Fruit fly (Drosophila melanogaster) whole organism, embryonic: Measurements from ENCODE around the gene L2HGDH.

Experiments
- Aef1 ChIP-seq: fragments of 200-800 bp; sonication (Bioruptor generic); IDR thresholded peaks from 3 replicates; pipeline ENCODE4 v1.3.6; 2022; ENCODE audit warnings: missing biosample characterization, missing genetic modification characterization
- Antp ChIP-seq: fragments of 200-800 bp; sonication (Bioruptor generic); optimal IDR thresholded peaks from 3 replicates; lab custom pipeline; 2016; ENCODE audit warnings: missing biosample characterization, missing genetic modification characterization
- Atf-2 ChIP-seq: fragments of 200-800 bp; sonication (Bioruptor generic); optimal IDR thresholded peaks from 2 replicates; lab custom pipeline; 2016; ENCODE audit warnings: missing biosample characterization, missing genetic modification characterization
- Atf3 ChIP-seq: fragments of 200-800 bp; sonication (Bioruptor generic); optimal IDR thresholded peaks from 3 replicates; lab custom pipeline; 2016; ENCODE audit warnings: missing biosample characterization, missing genetic modification characterization
- Bdp1 ChIP-seq: fragments of 200-800 bp; sonication (Bioruptor generic); optimal IDR thresholded peaks from 3 replicates; lab custom pipeline; 2016; ENCODE audit warnings: missing biosample characterization, missing genetic modification characterization
- CG10209 ChIP-seq: fragments of 200-800 bp; sonication (Bioruptor generic); optimal IDR thresholded peaks from 3 replicates; lab custom pipeline; 2017; ENCODE audit warnings: missing biosample characterization, mild to moderate bottlenecking, missing genetic modification characterization, missing genetic modification reagents
- CG10267 ChIP-seq: fragments of 200-800 bp; sonication (Bioruptor generic); optimal IDR thresholded peaks from 2 replicates; lab custom pipeline; 2018; ENCODE audit warnings: missing biosample characterization, mild to moderate bottlenecking, missing genetic modification characterization, moderate library complexity
- CG10274 ChIP-seq: fragments of 200-800 bp; sonication (Bioruptor generic); optimal IDR thresholded peaks from 3 replicates; lab custom pipeline; 2017; ENCODE audit warnings: missing biosample characterization, mild to moderate bottlenecking, missing genetic modification characterization
- CG10321 ChIP-seq: fragments of 200-800 bp; sonication (Bioruptor generic); IDR thresholded peaks from 2 replicates; pipeline ENCODE4 v1.3.6; 2022; ENCODE audit warnings: missing biosample characterization, missing genetic modification characterization
- CG10979 ChIP-seq: fragments of 200-800 bp; sonication (Bioruptor generic); optimal IDR thresholded peaks from 2 replicates; lab custom pipeline; 2018; ENCODE audit warnings: missing biosample characterization, mild to moderate bottlenecking, missing genetic modification characterization, moderate library complexity
- CG11398 ChIP-seq: fragments of 200-800 bp; sonication (Bioruptor generic); optimal IDR thresholded peaks from 2 replicates; lab custom pipeline; 2016; ENCODE audit warnings: missing biosample characterization, missing genetic modification characterization
- CG11456 ChIP-seq: fragments of 200-800 bp; sonication (Bioruptor generic); IDR thresholded peaks from 3 replicates; pipeline ENCODE4 v1.3.6; 2022; ENCODE audit warnings: missing biosample characterization, missing genetic modification characterization
- CG12104 ChIP-seq: fragments of 200-800 bp; sonication (Bioruptor generic); optimal IDR thresholded peaks from 3 replicates; lab custom pipeline; 2016; ENCODE audit warnings: missing biosample characterization, missing genetic modification characterization
- CG12299 ChIP-seq: fragments of 200-800 bp; sonication (Bioruptor generic); optimal IDR thresholded peaks from 2 replicates; lab custom pipeline; 2018; ENCODE audit warnings: missing biosample characterization, mild to moderate bottlenecking, missing genetic modification characterization
- CG14710 ChIP-seq: fragments of 200-800 bp; sonication (Bioruptor generic); optimal IDR thresholded peaks from 3 replicates; lab custom pipeline; 2019; ENCODE audit warnings: missing biosample characterization, mild to moderate bottlenecking, missing genetic modification characterization, moderate library complexity
- CG14965 ChIP-seq: fragments of 200-800 bp; sonication (Bioruptor generic); optimal IDR thresholded peaks from 2 replicates; lab custom pipeline; 2016; ENCODE audit warnings: missing biosample characterization, missing genetic modification characterization, borderline replicate concordance
- CG18764 ChIP-seq: fragments of 200-800 bp; sonication (Bioruptor generic); optimal IDR thresholded peaks from 3 replicates; lab custom pipeline; 2016; ENCODE audit warnings: missing biosample characterization, missing genetic modification characterization
- CG31365 ChIP-seq: fragments of 200-800 bp; sonication (Bioruptor generic); optimal IDR thresholded peaks from 2 replicates; lab custom pipeline; 2018; ENCODE audit warnings: missing biosample characterization, mild to moderate bottlenecking, missing genetic modification characterization
- CG33557 ChIP-seq: fragments of 200-800 bp; sonication (Bioruptor generic); optimal IDR thresholded peaks from 2 replicates; lab custom pipeline; 2019; ENCODE audit warnings: missing biosample characterization, mild to moderate bottlenecking, missing genetic modification characterization, moderate library complexity
- CG4730 ChIP-seq: fragments of 200-800 bp; sonication (Bioruptor generic); IDR thresholded peaks from 2 replicates; pipeline ENCODE4 v1.3.6; 2022; ENCODE audit warnings: missing biosample characterization, missing genetic modification characterization
- CG4820 ChIP-seq: fragments of 200-800 bp; sonication (Bioruptor generic); optimal IDR thresholded peaks from 3 replicates; lab custom pipeline; 2016; ENCODE audit warnings: missing biosample characterization, missing genetic modification characterization
- CG7839 ChIP-seq: fragments of 200-800 bp; sonication (Bioruptor generic); optimal IDR thresholded peaks from 3 replicates; lab custom pipeline; 2018; ENCODE audit warnings: missing biosample characterization, mild to moderate bottlenecking, missing genetic modification characterization, moderate library complexity
- CkIIα-i1 ChIP-seq: fragments of 200-800 bp; sonication (Bioruptor generic); IDR thresholded peaks from 2 replicates; pipeline ENCODE4 v1.3.6; 2022; ENCODE audit warnings: missing biosample characterization, missing genetic modification characterization
- HHEX ChIP-seq: fragments of 200-800 bp; sonication (Bioruptor generic); optimal IDR thresholded peaks from 3 replicates; lab custom pipeline; 2017; ENCODE audit warnings: missing biosample characterization, mild to moderate bottlenecking, missing genetic modification characterization, missing genetic modification reagents
- Myb ChIP-seq: fragments of 200-800 bp; sonication (Bioruptor generic); optimal IDR thresholded peaks from 2 replicates; lab custom pipeline; 2016; ENCODE audit warnings: missing biosample characterization, missing genetic modification characterization
- Neu2 ChIP-seq: fragments of 200-800 bp; sonication (Bioruptor generic); optimal IDR thresholded peaks from 3 replicates; lab custom pipeline; 2016; ENCODE audit warnings: missing biosample characterization, missing genetic modification characterization, borderline replicate concordance
- Pdp1 ChIP-seq, 2 experiments: fragments of 200-800 bp; sonication (Bioruptor generic); optimal IDR thresholded peaks; 3 replicates each; lab custom pipeline; 2016; ENCODE audit warnings: missing biosample characterization in 2 of 2, missing genetic modification characterization in 2 of 2, mild to moderate bottlenecking in 1 of 2, moderate library complexity in 1 of 2
- Rx ChIP-seq: fragments of 200-800 bp; sonication (Bioruptor generic); IDR thresholded peaks from 2 replicates; pipeline ENCODE4 v1.3.6; 2022; ENCODE audit warnings: missing biosample characterization, missing genetic modification characterization
- Stat92E ChIP-seq, 3 experiments: fragments of >200 bp in 2 of 3; fragments of 200-800 bp in 1 of 3; sonication (Bioruptor generic) in 1 of 3; optimal IDR thresholded peaks; 2 replicates each; lab custom pipeline; 2017 to 2019; ENCODE audit warnings: missing biosample characterization in 3 of 3, missing genetic modification characterization in 3 of 3, mild to moderate bottlenecking in 1 of 3, moderate library complexity in 1 of 3
- TFAM ChIP-seq: fragments of 200-800 bp; sonication (Bioruptor generic); optimal IDR thresholded peaks from 2 replicates; lab custom pipeline; 2017; ENCODE audit warnings: missing biosample characterization, missing genetic modification characterization, inconsistent platforms
- ase ChIP-seq: fragments of 200-800 bp; sonication (Bioruptor generic); IDR thresholded peaks from 3 replicates; pipeline ENCODE4 v1.3.6; 2022; ENCODE audit warnings: missing biosample characterization, missing genetic modification characterization
- bab2 ChIP-seq: fragments of 200-800 bp; sonication (Bioruptor generic); optimal IDR thresholded peaks from 2 replicates; lab custom pipeline; 2016; ENCODE audit warnings: missing biosample characterization, missing genetic modification characterization
- chn ChIP-seq: fragments of 200-800 bp; sonication (Bioruptor generic); optimal IDR thresholded peaks from 2 replicates; lab custom pipeline; 2016; ENCODE audit warnings: missing biosample characterization, missing genetic modification characterization
- crc ChIP-seq: fragments of 200-800 bp; sonication (Bioruptor generic); optimal IDR thresholded peaks from 2 replicates; lab custom pipeline; 2016; ENCODE audit warnings: missing biosample characterization, missing genetic modification characterization
- fd3F ChIP-seq: fragments of 200-800 bp; sonication (Bioruptor generic); optimal IDR thresholded peaks from 2 replicates; lab custom pipeline; 2018; ENCODE audit warnings: missing biosample characterization, mild to moderate bottlenecking, missing genetic modification characterization, moderate library complexity
- gfzf ChIP-seq: fragments of 200-800 bp; sonication (Bioruptor generic); optimal IDR thresholded peaks from 2 replicates; lab custom pipeline; 2016; ENCODE audit warnings: missing biosample characterization, mild to moderate bottlenecking, missing genetic modification characterization, moderate library complexity
- gsb-n ChIP-seq: fragments of 200-800 bp; sonication (Bioruptor generic); optimal IDR thresholded peaks from 3 replicates; lab custom pipeline; 2018; ENCODE audit warnings: missing biosample characterization, mild to moderate bottlenecking, missing genetic modification characterization
- hb ChIP-seq: fragments of 200-800 bp; sonication (Bioruptor generic); IDR thresholded peaks from 3 replicates; pipeline ENCODE4 v1.3.6; 2022; ENCODE audit warnings: missing biosample characterization, missing genetic modification characterization; ENCODE audit not compliant: partially characterized antibody
- hkb ChIP-seq, 2 experiments: fragments of 200-800 bp in 1 of 2; fragments of >200 bp in 1 of 2; sonication (Bioruptor generic) in 1 of 2; IDR thresholded peaks in 1 of 2; optimal IDR thresholded peaks in 1 of 2; 2 replicates each; pipeline versions ENCODE4 v1.3.6 to Lab custom; 2017 to 2022; ENCODE audit warnings: missing biosample characterization in 1 of 2, missing genetic modification characterization in 1 of 2
- hth ChIP-seq: fragments of >200 bp; optimal IDR thresholded peaks from 2 replicates; lab custom pipeline; 2017; ENCODE audit warnings: inconsistent platforms
- mam ChIP-seq: fragments of 200-800 bp; sonication (Bioruptor generic); optimal IDR thresholded peaks from 3 replicates; lab custom pipeline; 2016; ENCODE audit warnings: missing biosample characterization, missing genetic modification characterization
- psq ChIP-seq: fragments of 200-800 bp; sonication (Bioruptor generic); optimal IDR thresholded peaks from 2 replicates; lab custom pipeline; 2017; ENCODE audit warnings: missing biosample characterization, missing genetic modification characterization
- ro ChIP-seq: fragments of 200-800 bp; sonication (Bioruptor generic); IDR thresholded peaks from 2 replicates; pipeline ENCODE4 v1.3.6; 2022; ENCODE audit warnings: missing biosample characterization, missing genetic modification characterization
- row ChIP-seq: fragments of 200-800 bp; sonication (Bioruptor generic); IDR thresholded peaks from 3 replicates; pipeline ENCODE4 v1.3.6; 2022; ENCODE audit warnings: missing biosample characterization, missing genetic modification characterization
- shn ChIP-seq: fragments of 200-800 bp; sonication (Bioruptor generic); optimal IDR thresholded peaks from 3 replicates; lab custom pipeline; 2016; ENCODE audit warnings: missing biosample characterization, missing genetic modification characterization
- slbo ChIP-seq: fragments of 200-800 bp; sonication (Bioruptor generic); IDR thresholded peaks from 2 replicates; pipeline ENCODE4 v1.3.6; 2022; ENCODE audit warnings: missing biosample characterization, missing genetic modification characterization
- sr ChIP-seq: fragments of 200-800 bp; sonication (Bioruptor generic); IDR thresholded peaks from 3 replicates; pipeline ENCODE4 v1.3.6; 2022; ENCODE audit warnings: missing biosample characterization, missing genetic modification characterization
- tin ChIP-seq: fragments of 200-800 bp; sonication (Bioruptor generic); optimal IDR thresholded peaks from 3 replicates; lab custom pipeline; 2016; ENCODE audit warnings: missing biosample characterization, missing genetic modification characterization
- toy ChIP-seq: fragments of 200-800 bp; sonication (Bioruptor generic); IDR thresholded peaks from 2 replicates; pipeline ENCODE4 v1.3.6; 2022; ENCODE audit warnings: missing biosample characterization, missing genetic modification characterization
- yki ChIP-seq: fragments of >200 bp; optimal IDR thresholded peaks from 3 replicates; lab custom pipeline; 2018
- zen2 ChIP-seq: fragments of 200-800 bp; sonication (Bioruptor generic); IDR thresholded peaks from 3 replicates; pipeline ENCODE4 v1.3.6; 2022; ENCODE audit warnings: missing biosample characterization, missing genetic modification characterization; ENCODE audit not compliant: partially characterized antibody

Gene L2HGDH

dm6 chr2L:19009130-19009529 is 34.9 kb upstream of the L2HGDH start, which contains the start of gene RpL30 (continued):
- TF ChIP-seq Bdp1 (GFP tag; lab: Kevin White, UChicago) (peak; percentile 75), HHEX (GFP tag; lab: Kevin White, UChicago) (peak; percentile 95), CG33557 (GFP tag; lab: Kevin White, UChicago) (peak; percentile 67), crc (GFP tag; lab: Kevin White, UChicago) (peak; percentile 83), Myb (GFP tag; lab: Kevin White, UChicago) (peak; percentile 89), Pdp1 (GFP tag; optimal IDR thresholded peaks at IDR 0.05; lab: Kevin White, UChicago) (peak; percentile 70 to 92), Neu2 (peak; percentile 58), chn (GFP tag; lab: Kevin White, UChicago) (peak; percentile 78), gfzf (GFP tag; lab: Kevin White, UChicago) (peak; percentile 100), fd3F (GFP tag; lab: Kevin White, UChicago) (peak; percentile 73), CG10274 (GFP tag; lab: Kevin White, UChicago) (peak; percentile 79), row (GFP tag; lab: Robert Waterston, UW) (peak; percentile 60), shn (GFP tag; lab: Kevin White, UChicago) (peak; percentile 87), CG14965 (GFP tag; lab: Kevin White, UChicago) (peak; percentile 85), CG12104 (peak; percentile 91), psq (GFP tag; lab: Kevin White, UChicago) (peak; percentile 79), tin (GFP tag; lab: Kevin White, UChicago) (peak; percentile 80), hb (no peak), CG12299 (tag; lab: Kevin White, UChicago) (peak; percentile 92), CG7839 (tag; lab: Kevin White, UChicago) (peak; percentile 85), CG18764 (GFP tag; lab: Kevin White, UChicago) (peak; percentile 86), Aef1 (GFP tag; lab: Robert Waterston, UW) (peak; percentile 60), yki (no peak), Antp (GFP tag; lab: Kevin White, UChicago) (peak; percentile 79), CkIIα-i1 (GFP tag; lab: Robert Waterston, UW) (0 out of 2 replicates have a peak, but pooled peaks have one; percentile 52), Rx (GFP tag; lab: Robert Waterston, UW) (peak; percentile 84), CG10979 (peak; percentile 80), CG4820 (peak; percentile 74), CG31365 (tag; lab: Kevin White, UChicago) (peak; percentile 86), bab2 (GFP tag; lab: Kevin White, UChicago) (peak; percentile 69), Atf3 (GFP tag; lab: Kevin White, UChicago) (peak; percentile 57), CG14710 (peak; percentile 92), CG4730 (peak; percentile 17; the same call in 1 of the 2 replicates), CG11456 (GFP tag; lab: Robert Waterston, UW) (peak; percentile 93), zen2 (GFP tag; lab: Robert Waterston, UW) (no peak), hkb (optimal IDR thresholded peaks at IDR 0.05; lab: Kevin White, UChicago) (peak; percentile 63), hkb (GFP tag; IDR thresholded peaks at IDR 0.05; lab: Robert Waterston, UW) (peak; percentile 93), toy (GFP tag; lab: Robert Waterston, UW) (peak; percentile 63; the same call in 1 of the 2 replicates), gsb-n (tag; lab: Kevin White, UChicago) (peak; percentile 91), TFAM (GFP tag; lab: Kevin White, UChicago) (peak; percentile 69), CG11398 (peak; percentile 94), CG10209 (GFP tag; lab: Kevin White, UChicago) (peak; percentile 95), ro (GFP tag; lab: Robert Waterston, UW) (peak; percentile 44; the same call in 1 of the 2 replicates), Stat92E (GFP tag; optimal IDR thresholded peaks at IDR 0.05; lab: Kevin White, UChicago) (peak in 1 of 3 experiments; percentile 90), sr (GFP tag; lab: Robert Waterston, UW) (peak; percentile 89), CG10267 (peak; percentile 92), mam (peak; percentile 86), ase (GFP tag; lab: Robert Waterston, UW) (peak; percentile 84), Atf-2 (GFP tag; lab: Kevin White, UChicago) (peak; percentile 66), hth (no peak), CG10321 (GFP tag; lab: Robert Waterston, UW) (peak; percentile 66), slbo (GFP tag; lab: Robert Waterston, UW) (peak; percentile 80)
